Worm (Caenorhabditis elegans) whole organism, midembryonic: ENCODE data around the gene C16C8.20.

Source experiments
- T22C8.4 ChIP-seq: fragments of 200-800 bp; sonication (Bioruptor generic); IDR thresholded peaks from 2 replicates; pipeline ENCODE4 v1.3.6; 2022; ENCODE audit warnings: missing genetic modification characterization, missing compliant biosample characterization
- cog-1 ChIP-seq: sonication (generic microtip); optimal IDR thresholded peaks from 2 replicates; lab custom pipeline; 2016; ENCODE audit warnings: missing genetic modification characterization, missing compliant biosample characterization
- flt-1 ChIP-seq: fragments of 200-800 bp; sonication (Bioruptor generic); IDR thresholded peaks from 2 replicates; pipeline ENCODE4 v1.3.6; 2022; ENCODE audit warnings: missing genetic modification characterization, missing compliant biosample characterization
- klf-2 ChIP-seq: fragments of 200-800 bp; sonication (Bioruptor generic); conservative IDR thresholded peaks from 2 replicates; pipeline ENCODE4 v1.3.6; 2022; ENCODE audit warnings: missing genetic modification reagents, missing genetic modification characterization, missing compliant biosample characterization
- med-1 ChIP-seq: sonication (generic microtip); optimal IDR thresholded peaks from 2 replicates; lab custom pipeline; 2017; ENCODE audit warnings: missing genetic modification characterization, mild to moderate bottlenecking, missing compliant biosample characterization, antibody characterized with exemption, missing genetic modification reagents; ENCODE audit not compliant: insufficient read depth
- ref-1 ChIP-seq: fragments of 200-800 bp; sonication (Bioruptor generic); conservative IDR thresholded peaks from 2 replicates; pipeline ENCODE4 v1.3.6; 2022; ENCODE audit warnings: missing genetic modification reagents, missing genetic modification characterization, missing compliant biosample characterization
- tab-1 ChIP-seq: fragments of 200-800 bp; sonication (Bioruptor generic); IDR thresholded peaks from 2 replicates; pipeline ENCODE4 v1.3.6; 2022; ENCODE audit warnings: missing genetic modification characterization, missing compliant biosample characterization
- ztf-23 ChIP-seq: fragments of 200-800 bp; sonication (Bioruptor generic); IDR thresholded peaks from 2 replicates; pipeline ENCODE4 v1.3.6; 2022; ENCODE audit warnings: missing genetic modification reagents, missing genetic modification characterization, missing compliant biosample characterization
- ztf-29 ChIP-seq: fragments of 200-800 bp; sonication (Bioruptor generic); IDR thresholded peaks from 2 replicates; pipeline ENCODE4 v1.3.6; 2022; ENCODE audit warnings: missing genetic modification reagents, missing genetic modification characterization, missing compliant biosample characterization

ce11 chrII:3416528-3416927 lies 30.2 kb upstream of the C16C8.20 start, which contains the start of gene nep-6:
- no peak for TF ChIP-seq med-1
- TF ChIP-seq ztf-29: no peak
- TF ChIP-seq tab-1 (GFP tag; lab: Robert Waterston, UW): no peak
- TF ChIP-seq flt-1 (GFP tag; lab: Robert Waterston, UW): no peak
- TF ChIP-seq T22C8.4 (GFP tag; lab: Robert Waterston, UW): no peak
- TF ChIP-seq cog-1 (tag; lab: Kevin White, UChicago): no peak
- no peak for TF ChIP-seq klf-2 (GFP tag; lab: Robert Waterston, UW)
- TF ChIP-seq ref-1: no peak
- TF ChIP-seq ztf-23 (GFP tag; lab: Robert Waterston, UW): no peak
